Worm (Caenorhabditis elegans): ENCODE data around the gene glb-11.

The glb-11 gene

ce11 chrIII:4018095-4018498, 26.1 kb upstream of the glb-11 start:
- TF ChIP-seq T22C8.4 (GFP tag; IDR thresholded peaks at IDR 0.05) = no peak
- 0 out of 2 replicates have a peak, but pooled peaks have one; percentile 59 for TF ChIP-seq ztf-23 (GFP tag; IDR thresholded peaks at IDR 0.05)

- no peak for TF ChIP-seq cog-1 (tag; optimal IDR thresholded peaks at IDR 0.05)
- no peak for TF ChIP-seq T22C8.4 (GFP tag; IDR thresholded peaks at IDR 0.05)
- TF ChIP-seq tab-1 (GFP tag; IDR thresholded peaks at IDR 0.05) = no peak
- TF ChIP-seq klf-2 (GFP tag; conservative IDR thresholded peaks at IDR 0.05) = no peak
- no peak for TF ChIP-seq flt-1 (GFP tag; IDR thresholded peaks at IDR 0.05)
- no peak for TF ChIP-seq med-1 (GFP tag; optimal IDR thresholded peaks at IDR 0.05; ENCODE audit: insufficient read depth)
- no peak for TF ChIP-seq ref-1 (GFP tag; conservative IDR thresholded peaks at IDR 0.05)
- TF ChIP-seq ztf-29 (GFP tag; IDR thresholded peaks at IDR 0.05) = no peak
- TF ChIP-seq ztf-23 (GFP tag; IDR thresholded peaks at IDR 0.05) = no peak
These were observed 25.5 kb upstream of the glb-11 start, which contains the start of gene tbb-2 for ce11 chrIII:4017527-4017926. tbb-2 (minus strand) TSS chrIII:4017627.

- no peak for TF ChIP-seq med-1 (GFP tag; optimal IDR thresholded peaks at IDR 0.05; ENCODE audit: insufficient read depth)
- no peak for TF ChIP-seq klf-2 (GFP tag; conservative IDR thresholded peaks at IDR 0.05)
- no peak for TF ChIP-seq tab-1 (GFP tag; IDR thresholded peaks at IDR 0.05)
- TF ChIP-seq cog-1 (tag; optimal IDR thresholded peaks at IDR 0.05) = no peak
- no peak for TF ChIP-seq ztf-23 (GFP tag; IDR thresholded peaks at IDR 0.05)
- TF ChIP-seq ztf-29 (GFP tag; IDR thresholded peaks at IDR 0.05) = no peak
- no peak for TF ChIP-seq T22C8.4 (GFP tag; IDR thresholded peaks at IDR 0.05)
- TF ChIP-seq ref-1 (GFP tag; conservative IDR thresholded peaks at IDR 0.05) = no peak
- no peak for TF ChIP-seq flt-1 (GFP tag; IDR thresholded peaks at IDR 0.05)
These were observed 23.5 kb upstream of the glb-11 start for ce11 chrIII:4015382-4015986.

- no peak for TF ChIP-seq klf-2 (GFP tag; conservative IDR thresholded peaks at IDR 0.05)
- TF ChIP-seq flt-1 (GFP tag; IDR thresholded peaks at IDR 0.05) = no peak
- no peak for TF ChIP-seq med-1 (GFP tag; optimal IDR thresholded peaks at IDR 0.05; ENCODE audit: insufficient read depth)
- TF ChIP-seq T22C8.4 (GFP tag; IDR thresholded peaks at IDR 0.05) = no peak
- no peak for TF ChIP-seq ztf-29 (GFP tag; IDR thresholded peaks at IDR 0.05)
- no peak for TF ChIP-seq ztf-23 (GFP tag; IDR thresholded peaks at IDR 0.05)
- no peak for TF ChIP-seq cog-1 (tag; optimal IDR thresholded peaks at IDR 0.05)
- no peak for TF ChIP-seq ref-1 (GFP tag; conservative IDR thresholded peaks at IDR 0.05)
- no peak for TF ChIP-seq tab-1 (GFP tag; IDR thresholded peaks at IDR 0.05)
These were observed 21.1 kb upstream of the glb-11 start for ce11 chrIII:4013061-4013460.

- no peak for TF ChIP-seq med-1 (GFP tag; optimal IDR thresholded peaks at IDR 0.05; ENCODE audit: insufficient read depth)
- TF ChIP-seq ref-1 (GFP tag; conservative IDR thresholded peaks at IDR 0.05) = no peak
These were observed 20.0 kb upstream of the glb-11 start, which contains the start of gene C36E8.4 for ce11 chrIII:4012036-4012435. C36E8.4 (plus strand) TSS chrIII:4012336.

- TF ChIP-seq cog-1 (tag; optimal IDR thresholded peaks at IDR 0.05) = no peak
- TF ChIP-seq ztf-23 (GFP tag; IDR thresholded peaks at IDR 0.05) = no peak
- no peak for TF ChIP-seq med-1 (GFP tag; optimal IDR thresholded peaks at IDR 0.05; ENCODE audit: insufficient read depth)
- no peak for TF ChIP-seq ztf-29 (GFP tag; IDR thresholded peaks at IDR 0.05)
- no peak for TF ChIP-seq T22C8.4 (GFP tag; IDR thresholded peaks at IDR 0.05)
- TF ChIP-seq ref-1 (GFP tag; conservative IDR thresholded peaks at IDR 0.05) = no peak
- TF ChIP-seq klf-2 (GFP tag; conservative IDR thresholded peaks at IDR 0.05) = no peak
These were observed 19.0 kb upstream of the glb-11 start for ce11 chrIII:4010987-4011386.

- peak; percentile 24; the same call in 1 of the 2 replicates for TF ChIP-seq ztf-23 (GFP tag; IDR thresholded peaks at IDR 0.05)
- peak; percentile 65 for TF ChIP-seq flt-1 (GFP tag; IDR thresholded peaks at IDR 0.05)
- TF ChIP-seq tab-1 (GFP tag; IDR thresholded peaks at IDR 0.05) = no peak
- no peak for TF ChIP-seq T22C8.4 (GFP tag; IDR thresholded peaks at IDR 0.05)
- TF ChIP-seq med-1 (GFP tag; optimal IDR thresholded peaks at IDR 0.05; ENCODE audit: insufficient read depth) = no peak
- peak; percentile 99 for TF ChIP-seq ztf-29 (GFP tag; IDR thresholded peaks at IDR 0.05)
- peak; percentile 59 for TF ChIP-seq cog-1 (tag; optimal IDR thresholded peaks at IDR 0.05)
- TF ChIP-seq ref-1 (GFP tag; conservative IDR thresholded peaks at IDR 0.05) = no peak
- no peak for TF ChIP-seq klf-2 (GFP tag; conservative IDR thresholded peaks at IDR 0.05)
These were observed 18.2 kb upstream of the glb-11 start for ce11 chrIII:4010168-4010567.

ce11 chrIII:4009181-4009580, 17.2 kb upstream of the glb-11 start:
- no peak for TF ChIP-seq flt-1 (GFP tag; IDR thresholded peaks at IDR 0.05)
- no peak for TF ChIP-seq klf-2 (GFP tag; conservative IDR thresholded peaks at IDR 0.05)

ce11 chrIII:4007017-4007416, 15.0 kb upstream of the glb-11 start:
- TF ChIP-seq med-1 (GFP tag; optimal IDR thresholded peaks at IDR 0.05; ENCODE audit: insufficient read depth) (no peak), klf-2 (GFP tag; conservative IDR thresholded peaks at IDR 0.05) (no peak), T22C8.4 (GFP tag; IDR thresholded peaks at IDR 0.05) (no peak), ref-1 (GFP tag; conservative IDR thresholded peaks at IDR 0.05) (no peak), cog-1 (tag; optimal IDR thresholded peaks at IDR 0.05) (no peak), ztf-29 (GFP tag; IDR thresholded peaks at IDR 0.05) (no peak), tab-1 (GFP tag; IDR thresholded peaks at IDR 0.05) (no peak), flt-1 (GFP tag; IDR thresholded peaks at IDR 0.05) (no peak), ztf-23 (GFP tag; IDR thresholded peaks at IDR 0.05) (no peak)

ce11 chrIII:4005446-4006192, 13.6 kb upstream of the glb-11 start, which contains the start of gene pxd-1:
pxd-1 (plus strand) TSS chrIII:4006142.
- TF ChIP-seq klf-2 (GFP tag; conservative IDR thresholded peaks at IDR 0.05) = no peak
- no peak for TF ChIP-seq flt-1 (GFP tag; IDR thresholded peaks at IDR 0.05)
- no peak for TF ChIP-seq ztf-29 (GFP tag; IDR thresholded peaks at IDR 0.05)
- no peak for TF ChIP-seq ref-1 (GFP tag; conservative IDR thresholded peaks at IDR 0.05)
- TF ChIP-seq cog-1 (tag; optimal IDR thresholded peaks at IDR 0.05) = no peak
- no peak for TF ChIP-seq tab-1 (GFP tag; IDR thresholded peaks at IDR 0.05)
- no peak for TF ChIP-seq T22C8.4 (GFP tag; IDR thresholded peaks at IDR 0.05)
- no peak for TF ChIP-seq ztf-23 (GFP tag; IDR thresholded peaks at IDR 0.05)
- TF ChIP-seq med-1 (GFP tag; optimal IDR thresholded peaks at IDR 0.05; ENCODE audit: insufficient read depth) = no peak
